Fruit fly (Drosophila melanogaster): ENCODE results near the gene Art6.
A peak's percentile ranks its signal among the peaks of the same experiment; 100 is the strongest.

Gene Art6

dm6 chr3R:13964513-13964975 lies 18.9 kb upstream of the Art6 start, which contains the start of gene Orc2 (continued):
- TF ChIP-seq ase (GFP tag; IDR thresholded peaks at IDR 0.05) (no peak), crol (GFP tag; IDR thresholded peaks at IDR 0.05) (no peak), cad (GFP tag; optimal IDR thresholded peaks at IDR 0.05) (no peak), CG34224 (GFP tag; IDR thresholded peaks at IDR 0.05; ENCODE audit: partially characterized antibody) (no peak), mam (GFP tag; optimal IDR thresholded peaks at IDR 0.05) (no peak), luna (GFP tag; optimal IDR thresholded peaks at IDR 0.05) (no peak), h (optimal IDR thresholded peaks at IDR 0.05) (no peak), Dp (GFP tag; optimal IDR thresholded peaks at IDR 0.05) (peak; percentile 84), btn (GFP tag; optimal IDR thresholded peaks at IDR 0.05) (no peak), Blimp-1 (GFP tag; optimal IDR thresholded peaks at IDR 0.05) (no peak), CG8478 (optimal IDR thresholded peaks at IDR 0.05) (no peak), CG15514 (GFP tag; optimal IDR thresholded peaks at IDR 0.05) (peak; percentile 51), jigr1 (GFP tag; IDR thresholded peaks at IDR 0.05) (no peak), Atf-2 (GFP tag; optimal IDR thresholded peaks at IDR 0.05) (no peak), fd96Cb (tag; optimal IDR thresholded peaks at IDR 0.05) (no peak), CG3847 (GFP tag; IDR thresholded peaks at IDR 0.05) (no peak; the same call in 1 of the 2 replicates), BtbVII (GFP tag; optimal IDR thresholded peaks at IDR 0.05) (no peak), wdn (GFP tag; IDR thresholded peaks at IDR 0.05) (no peak), ham (GFP tag; IDR thresholded peaks at IDR 0.05) (no peak), ranshi (GFP tag; IDR thresholded peaks at IDR 0.05) (no peak), CG4707 (GFP tag; optimal IDR thresholded peaks at IDR 0.05) (no peak), CoRest (tag; optimal IDR thresholded peaks at IDR 0.05) (peak; percentile 82), CG10979 (tag; optimal IDR thresholded peaks at IDR 0.05) (no peak), CG12104 (GFP tag; optimal IDR thresholded peaks at IDR 0.05) (no peak), CG3281 (GFP tag; optimal IDR thresholded peaks at IDR 0.05) (no peak), CG7745 (tag; optimal IDR thresholded peaks at IDR 0.05) (no peak), Atf3 (GFP tag; optimal IDR thresholded peaks at IDR 0.05) (no peak), grau (tag; optimal IDR thresholded peaks at IDR 0.05) (peak; percentile 34), CG12219 (GFP tag; optimal IDR thresholded peaks at IDR 0.05) (no peak), CG2875 (GFP tag; optimal IDR thresholded peaks at IDR 0.05) (no peak), gsb-n (tag; optimal IDR thresholded peaks at IDR 0.05) (no peak), ssp (GFP tag; IDR thresholded peaks at IDR 0.05) (peak; percentile 60), slp2 (GFP tag; optimal IDR thresholded peaks at IDR 0.05) (no peak), gem (tag; optimal IDR thresholded peaks at IDR 0.05) (no peak), Spps (tag; optimal IDR thresholded peaks at IDR 0.05) (no peak), twi (tag; optimal IDR thresholded peaks at IDR 0.05) (peak; percentile 8), Dek (tag; optimal IDR thresholded peaks at IDR 0.05) (peak; percentile 23), CG12299 (tag; optimal IDR thresholded peaks at IDR 0.05) (no peak), GATAe (GFP tag; conservative IDR thresholded peaks at IDR 0.05) (no peak), Bteb2 (GFP tag; optimal IDR thresholded peaks at IDR 0.05) (no peak), Max (GFP tag; optimal IDR thresholded peaks at IDR 0.05) (peak; percentile 93), shn (GFP tag; optimal IDR thresholded peaks at IDR 0.05) (no peak), exex (tag; optimal IDR thresholded peaks at IDR 0.05) (no peak), CG18764 (GFP tag; optimal IDR thresholded peaks at IDR 0.05) (no peak), maf-S (GFP tag; optimal IDR thresholded peaks at IDR 0.05) (no peak), Doc2 (GFP tag; IDR thresholded peaks at IDR 0.05) (no peak), Jarid2 (GFP tag; optimal IDR thresholded peaks at IDR 0.05) (no peak), bowl (GFP tag; IDR thresholded peaks at IDR 0.05) (no peak), CHES-1-like (GFP tag; optimal IDR thresholded peaks at IDR 0.05) (no peak), vnd (GFP tag; IDR thresholded peaks at IDR 0.05; ENCODE audit: partially characterized antibody) (0 out of 3 replicates have a peak, but pooled peaks have one; percentile 13), dysf (GFP tag; IDR thresholded peaks at IDR 0.05) (no peak), Nf-YA (GFP tag; IDR thresholded peaks at IDR 0.05) (no peak), CG31441 (GFP tag; IDR thresholded peaks at IDR 0.05) (0 out of 2 replicates have a peak, but pooled peaks have one; percentile 30)
